Fruit fly (Drosophila melanogaster) S2 (cell line): ENCODE results near the gene pug.

Source experiments
- CG8478 ChIP-seq: fragments of >200 bp; optimal IDR thresholded peaks from 2 replicates; lab custom pipeline; 2018
- CTCF ChIP-seq, 2 experiments: fragments of >200 bp; optimal IDR thresholded peaks; 2 replicates each; lab custom pipeline; 2018

The pug gene

DNA sequence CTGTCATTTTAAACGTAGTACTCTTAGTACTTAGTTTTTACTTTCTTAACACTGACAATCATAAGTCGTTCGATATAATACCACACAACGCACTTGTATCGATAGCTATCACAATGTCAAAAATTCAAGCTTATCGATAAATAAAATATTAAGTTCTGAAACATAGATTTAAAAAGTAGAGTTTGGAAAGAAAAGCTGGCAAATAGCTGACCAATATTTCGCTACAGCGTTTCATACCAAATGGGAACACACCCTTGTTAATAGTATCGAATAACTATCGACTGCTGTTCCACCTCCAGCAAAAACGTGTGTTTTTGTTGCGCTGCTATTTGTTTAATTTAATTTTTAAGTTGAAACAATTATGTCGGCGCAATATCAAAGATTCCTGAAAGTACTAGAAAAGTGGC, at the start of gene pug, which contains the start of the genes CG14683 and CG46459:
pug (plus strand) TSS at position 164 of the 407 bp plus-strand sequence.
CG14683 (plus strand) TSS at position 277 of the 407 bp plus-strand sequence.
CG46459 (plus strand) TSS at position 277 of the 407 bp plus-strand sequence.
- TF ChIP-seq CG8478 (lab: Kevin White, UChicago) (no peak), CTCF (optimal IDR thresholded peaks at IDR 0.05; lab: Kevin White, UChicago) (no peak)

DNA sequence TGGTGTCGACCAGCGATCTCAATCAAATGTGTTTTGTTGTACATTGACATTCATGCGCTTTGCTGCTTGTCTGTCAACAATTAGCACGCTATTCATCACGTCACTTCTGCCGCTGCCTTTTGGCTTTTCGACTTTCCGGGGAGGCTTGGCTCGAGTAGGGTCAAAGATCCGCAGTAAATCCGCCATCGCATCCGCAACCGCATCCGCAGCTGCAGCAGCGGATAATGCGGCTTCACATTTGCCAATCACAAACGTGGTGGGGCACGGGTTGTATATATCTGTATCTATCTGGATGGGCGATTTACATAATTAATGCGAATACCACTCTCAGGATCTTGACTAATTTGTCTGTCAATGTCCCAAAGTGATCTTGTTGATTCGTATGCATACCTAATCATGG, 49.2 kb upstream of the pug start:
- no peak for TF ChIP-seq CTCF (optimal IDR thresholded peaks at IDR 0.05; lab: Kevin White, UChicago)

DNA sequence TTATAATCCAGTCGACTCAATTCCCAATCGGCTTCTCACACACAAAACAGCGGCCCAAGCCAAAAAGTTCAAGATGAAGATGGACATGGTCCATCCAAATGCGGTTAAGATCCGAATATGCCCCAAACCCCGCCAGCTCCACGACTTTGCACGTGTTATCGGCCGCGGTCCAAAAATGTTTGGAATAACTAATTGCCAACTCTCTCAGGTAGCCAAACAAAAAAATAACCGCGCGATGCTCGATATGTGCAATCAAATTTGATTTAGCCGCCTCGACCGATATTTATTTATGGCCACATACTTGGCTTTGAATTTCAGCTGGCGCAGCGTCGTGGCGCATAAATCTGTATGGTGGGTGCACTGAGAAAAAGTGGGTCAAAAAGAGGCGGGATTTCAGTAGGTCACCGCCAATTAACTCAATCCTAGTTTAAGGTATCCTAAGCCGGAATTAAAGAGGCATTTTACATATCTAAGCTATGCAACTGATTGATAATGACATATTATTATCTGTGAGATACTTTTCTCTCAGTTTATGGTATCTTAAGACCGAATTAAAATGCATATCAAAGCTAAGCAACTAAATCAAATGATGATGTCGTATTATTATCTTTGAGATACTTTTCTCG, 47.7 kb upstream of the pug start:
- no peak for TF ChIP-seq CTCF (optimal IDR thresholded peaks at IDR 0.05; lab: Kevin White, UChicago)
- TF ChIP-seq CG8478 (lab: Kevin White, UChicago): no peak

DNA sequence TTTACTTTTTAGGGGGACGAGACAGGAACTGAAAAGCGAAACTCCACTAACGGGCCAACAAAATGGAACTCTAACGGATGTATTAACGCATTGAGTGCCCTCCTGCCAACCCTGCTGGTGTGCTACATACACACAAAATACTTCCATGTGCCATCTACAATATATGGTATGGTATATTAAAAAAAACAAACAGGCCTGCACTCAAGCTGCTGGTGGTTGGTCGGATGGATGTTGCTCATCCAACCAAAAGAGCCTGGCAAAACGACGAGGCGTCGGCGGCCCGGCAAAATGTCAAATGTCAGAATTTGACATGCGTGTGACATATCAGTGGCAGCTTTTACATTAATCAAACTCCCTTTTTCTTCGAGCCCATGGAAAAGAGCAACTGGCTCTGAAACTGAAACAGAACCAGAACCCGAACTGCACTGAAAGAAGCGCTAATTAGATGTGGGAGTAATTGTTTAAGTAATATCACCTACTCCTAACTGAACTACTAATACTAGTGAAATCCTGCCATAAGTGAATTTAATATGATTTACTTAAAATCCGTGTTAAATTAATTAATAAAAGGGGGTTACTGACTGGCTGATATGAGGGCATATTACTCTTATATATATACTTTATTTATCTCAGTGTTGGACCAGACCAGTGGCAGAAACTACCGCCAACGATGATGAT, 45.6 kb upstream of the pug start:
- TF ChIP-seq CG8478 (lab: Kevin White, UChicago): no peak
- no peak for TF ChIP-seq CTCF (optimal IDR thresholded peaks at IDR 0.05; lab: Kevin White, UChicago)

DNA sequence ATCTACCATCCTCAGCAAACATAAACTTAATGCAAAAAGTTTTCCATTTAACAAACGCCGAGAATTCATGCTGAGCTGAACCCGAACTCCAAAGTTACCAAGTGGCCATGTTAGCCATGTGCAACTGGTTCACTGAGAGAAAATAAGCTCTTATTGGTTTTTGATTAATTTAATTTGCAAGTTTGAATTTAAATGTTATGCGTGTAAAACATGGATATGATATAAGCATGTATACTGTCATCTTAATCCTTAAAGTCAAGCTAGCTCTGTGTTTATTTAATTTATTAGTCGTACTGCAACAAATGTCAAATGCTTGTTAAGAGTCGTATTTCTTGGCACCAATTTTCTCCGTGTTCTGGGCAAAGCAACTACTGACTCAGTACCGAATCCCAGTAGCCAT, 41.7 kb upstream of the pug start:
- TF ChIP-seq CTCF (optimal IDR thresholded peaks at IDR 0.05; lab: Kevin White, UChicago) (no peak), CG8478 (lab: Kevin White, UChicago) (no peak)

DNA sequence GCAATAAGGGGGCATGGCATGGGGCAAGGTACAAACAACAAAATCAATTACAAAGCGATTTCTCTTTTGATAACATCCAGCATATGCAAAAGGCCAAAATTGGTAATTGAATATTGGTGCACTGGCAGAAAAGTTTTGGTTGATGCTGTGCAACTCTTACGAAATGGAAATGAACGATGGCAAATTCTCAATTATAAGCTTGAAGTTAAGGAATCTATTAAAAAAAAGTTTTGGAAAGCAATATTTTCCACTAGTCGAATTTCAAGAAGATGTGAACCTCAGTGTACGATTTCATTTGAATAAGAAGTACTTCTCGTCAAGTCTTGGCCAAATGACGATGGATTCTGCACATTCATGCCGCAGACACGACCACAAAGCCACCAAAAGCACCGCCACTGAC, 40.4 kb upstream of the pug start:
- TF ChIP-seq CG8478 (lab: Kevin White, UChicago): no peak
- no peak for TF ChIP-seq CTCF (optimal IDR thresholded peaks at IDR 0.05; lab: Kevin White, UChicago)

DNA sequence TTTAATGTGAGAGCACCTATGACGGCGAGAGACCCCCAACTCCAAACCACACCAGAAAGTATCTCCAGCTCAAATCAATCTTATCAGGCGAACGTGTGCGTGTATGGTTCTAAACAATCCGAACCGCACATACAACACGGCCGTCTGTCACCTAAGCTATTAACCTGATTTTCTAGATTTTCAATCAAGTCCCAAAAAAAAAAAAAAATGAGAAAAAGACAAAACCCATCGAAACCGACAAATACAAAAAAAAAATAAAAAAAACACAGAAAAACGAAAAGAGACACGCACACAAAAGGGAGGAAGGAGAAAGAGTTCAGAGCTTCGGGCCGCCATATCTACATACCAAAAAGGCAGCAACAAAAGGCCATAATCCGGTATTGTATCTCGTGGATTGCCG, 39.8 kb upstream of the pug start:
- TF ChIP-seq CG8478 (lab: Kevin White, UChicago): no peak
- TF ChIP-seq CTCF (optimal IDR thresholded peaks at IDR 0.05; lab: Kevin White, UChicago): no peak

DNA sequence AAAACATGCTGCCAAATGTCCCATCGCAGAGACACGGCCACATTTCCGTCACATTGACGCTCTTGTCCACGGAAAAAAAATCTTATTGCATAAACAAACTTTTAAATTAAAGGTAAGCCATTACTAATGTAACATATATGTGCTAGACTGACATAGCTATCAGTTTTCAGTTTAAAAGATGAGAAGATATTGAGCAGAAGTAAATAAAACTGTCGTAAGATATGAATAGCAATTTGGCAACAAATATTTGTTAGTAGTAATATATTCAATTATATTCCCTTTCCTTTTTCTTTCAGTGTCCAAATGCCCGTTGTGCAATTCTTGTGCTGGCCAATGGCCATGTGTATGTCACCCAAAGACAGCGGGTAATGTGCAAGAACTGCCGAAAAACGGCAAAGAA, 37.6 kb upstream of the pug start:
- TF ChIP-seq CG8478 (lab: Kevin White, UChicago) (no peak), CTCF (optimal IDR thresholded peaks at IDR 0.05; lab: Kevin White, UChicago) (no peak)

DNA sequence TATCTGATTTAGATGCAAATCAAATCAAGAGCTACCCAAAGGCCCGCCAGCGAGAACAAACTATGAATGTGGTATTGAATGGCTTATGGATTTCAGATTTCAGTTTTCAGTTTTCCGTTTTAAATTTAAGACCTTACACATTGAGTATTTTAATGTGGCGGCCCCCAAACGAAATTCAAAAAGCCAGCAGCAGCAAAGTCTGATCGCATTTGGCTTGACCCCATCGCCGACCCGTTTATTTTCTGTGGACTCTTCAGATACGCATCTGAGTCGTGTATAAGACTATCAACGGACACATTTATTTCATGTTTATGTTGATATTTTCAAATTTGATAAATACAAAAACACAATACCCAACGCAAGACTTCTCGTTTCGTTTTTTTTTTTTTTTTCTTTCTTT, 36.8 kb upstream of the pug start:
- TF ChIP-seq CTCF (optimal IDR thresholded peaks at IDR 0.05; lab: Kevin White, UChicago) (no peak), CG8478 (lab: Kevin White, UChicago) (no peak)

DNA sequence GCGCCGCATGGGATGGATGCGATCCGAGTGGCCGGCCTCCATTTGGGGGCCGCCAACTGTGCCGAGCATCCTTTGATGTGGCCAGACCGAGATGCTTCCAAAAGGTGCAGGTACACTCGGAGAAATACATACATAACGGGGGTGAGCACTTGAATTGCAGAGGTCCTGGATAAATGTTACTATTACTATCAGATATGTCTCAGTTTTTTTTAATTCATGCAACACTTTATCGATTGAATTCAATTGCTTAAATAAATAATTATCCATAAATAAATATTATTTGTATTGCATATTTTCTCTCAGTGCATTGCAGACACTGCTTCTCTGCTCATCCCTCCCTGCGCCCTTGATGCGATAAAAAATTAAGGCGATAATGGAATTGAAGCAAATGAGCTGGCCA, 35.2 kb upstream of the pug start:
- TF ChIP-seq CTCF (optimal IDR thresholded peaks at IDR 0.05; lab: Kevin White, UChicago): no peak
- TF ChIP-seq CG8478 (lab: Kevin White, UChicago): no peak

DNA sequence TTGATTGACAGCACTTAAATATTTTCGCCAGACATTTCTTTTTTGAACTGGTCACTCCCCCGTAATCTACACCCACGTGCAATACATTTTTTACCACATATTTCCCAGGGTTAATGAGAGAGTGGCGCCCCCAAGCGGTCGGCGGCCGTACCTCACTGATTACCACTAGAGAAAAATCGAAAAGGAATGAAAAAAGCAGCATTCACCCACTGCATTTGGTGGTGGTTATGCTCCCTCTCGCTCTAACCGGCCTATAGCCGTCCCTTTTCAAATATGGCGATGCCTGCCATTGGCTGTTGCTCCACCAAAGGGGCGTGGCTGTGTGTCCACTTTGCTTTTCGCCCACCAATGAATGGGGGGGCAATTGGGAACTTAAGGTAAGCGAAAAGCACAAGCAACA, 31.4 kb upstream of the pug start:
- TF ChIP-seq CG8478 (lab: Kevin White, UChicago) (no peak), CTCF (optimal IDR thresholded peaks at IDR 0.05; lab: Kevin White, UChicago) (peak; percentile 92 to 97)

DNA sequence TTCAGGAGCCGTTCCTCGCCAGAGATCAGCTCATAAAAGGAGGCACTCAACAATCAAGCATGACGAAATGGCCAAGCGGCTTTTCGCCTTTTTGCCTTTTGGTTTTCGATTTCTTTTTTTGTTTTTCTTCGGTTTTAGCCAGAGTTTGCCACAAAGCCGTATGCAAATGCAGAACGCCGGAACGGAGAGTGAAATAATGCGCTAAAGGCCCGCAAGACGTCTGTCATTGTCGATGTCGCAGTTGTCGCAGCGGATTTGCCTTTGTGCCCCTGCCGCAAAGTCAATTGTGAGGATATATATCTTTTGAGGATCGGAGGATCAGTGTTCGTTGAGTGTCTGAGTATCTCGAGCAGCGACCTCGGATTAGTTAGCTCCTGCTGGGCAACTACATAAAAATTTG, 28.4 kb upstream of the pug start:
- TF ChIP-seq CTCF (optimal IDR thresholded peaks at IDR 0.05; lab: Kevin White, UChicago): no peak
- no peak for TF ChIP-seq CG8478 (lab: Kevin White, UChicago)

DNA sequence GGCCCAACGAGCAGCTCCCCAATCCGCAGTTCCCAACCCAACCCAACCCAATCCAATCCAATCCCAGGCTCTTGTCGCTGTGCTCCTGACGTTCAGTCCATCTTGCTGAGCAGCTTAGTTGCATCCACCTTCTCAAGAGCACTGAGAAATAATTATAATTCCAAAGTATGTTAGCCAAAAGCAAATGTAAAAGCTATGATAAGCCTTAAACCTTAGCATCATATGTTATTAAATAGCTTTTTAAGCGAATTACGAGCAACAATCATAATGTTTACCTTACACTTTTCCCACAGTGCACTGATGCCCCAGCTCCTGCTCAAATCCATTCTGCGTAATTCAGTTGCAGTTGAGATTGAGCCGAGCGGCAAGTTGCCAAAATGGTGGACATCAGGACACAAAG, 26.4 kb upstream of the pug start:
- TF ChIP-seq CTCF (optimal IDR thresholded peaks at IDR 0.05; lab: Kevin White, UChicago): no peak
- TF ChIP-seq CG8478 (lab: Kevin White, UChicago): no peak

DNA sequence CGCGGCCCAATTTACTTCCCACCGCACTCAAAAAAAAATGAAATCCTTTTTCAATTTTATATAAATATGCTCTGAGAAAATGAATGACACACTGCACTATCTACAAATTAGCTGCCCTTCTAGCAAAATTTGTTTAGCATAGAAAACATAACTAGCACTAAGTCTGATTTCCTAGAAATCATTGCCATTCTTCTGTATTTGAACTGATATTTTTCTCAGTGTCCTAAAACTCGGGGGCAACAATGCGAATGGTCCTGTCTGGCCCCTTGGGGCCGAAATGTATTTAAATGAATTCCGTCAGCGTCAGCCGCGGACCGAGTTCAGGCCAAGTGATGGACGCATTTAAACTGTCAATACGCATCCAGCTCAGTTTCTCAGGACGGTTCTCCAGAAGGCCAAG, 23.7 kb upstream of the pug start:
- TF ChIP-seq CG8478 (lab: Kevin White, UChicago) (no peak), CTCF (optimal IDR thresholded peaks at IDR 0.05; lab: Kevin White, UChicago) (no peak)

DNA sequence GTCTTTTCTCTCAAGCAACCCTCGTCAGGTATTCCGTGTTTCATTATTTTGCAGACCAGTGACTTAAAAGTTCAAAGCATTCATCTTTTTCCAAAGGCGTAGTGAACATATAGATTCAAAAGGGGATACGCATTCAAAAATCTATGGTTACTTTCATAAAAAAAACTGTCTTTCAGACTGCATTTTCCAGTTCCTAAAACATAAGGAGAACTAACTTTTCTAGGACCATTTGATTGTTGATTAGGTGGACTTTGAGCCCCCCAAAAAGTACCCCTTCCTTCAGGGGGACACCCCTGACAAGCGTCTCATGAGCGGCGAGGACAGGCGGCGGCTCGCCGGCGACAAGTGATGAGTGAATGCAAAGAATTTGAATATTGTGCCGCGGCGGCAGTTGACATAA, 22.8 kb upstream of the pug start:
- TF ChIP-seq CG8478 (lab: Kevin White, UChicago) (no peak), CTCF (optimal IDR thresholded peaks at IDR 0.05; lab: Kevin White, UChicago) (no peak)

DNA sequence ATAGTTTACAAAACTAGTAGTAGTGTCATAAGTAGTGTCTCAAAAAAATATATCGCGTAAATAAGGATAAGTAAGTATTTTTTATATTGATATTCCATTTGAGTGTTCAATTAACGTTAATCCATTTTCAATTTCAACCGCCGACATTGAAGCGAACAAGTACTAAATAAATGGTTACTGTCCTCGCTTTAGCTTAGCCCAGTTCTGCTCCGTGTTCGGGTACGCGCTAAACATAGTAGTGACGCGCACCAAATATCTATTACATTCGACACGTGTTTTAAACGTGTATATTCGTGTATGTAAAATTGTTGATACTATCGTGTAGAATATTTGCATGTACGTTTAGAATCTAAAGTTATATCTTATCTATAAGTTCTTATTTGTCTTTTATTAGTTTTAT, 21.2 kb upstream of the pug start:
- TF ChIP-seq CTCF (optimal IDR thresholded peaks at IDR 0.05; lab: Kevin White, UChicago): peak; percentile 85 to 86
- no peak for TF ChIP-seq CG8478 (lab: Kevin White, UChicago)
